Fruit fly (Drosophila melanogaster) S2 (cell line): ENCODE results near the gene CG44141.
"Not testable (repeated sequence)": the region's sequence is repeated elsewhere in the genome, so short reads cannot be mapped to it uniquely, and the experiment has no call there.

ENCODE experiments used
- CG8478 ChIP-seq: fragments of >200 bp; optimal IDR thresholded peaks from 2 replicates; lab custom pipeline; 2018
- CTCF ChIP-seq, 2 experiments: fragments of >200 bp; optimal IDR thresholded peaks; 2 replicates each; lab custom pipeline; 2018

dm6 chr2L:15676002-15676401 lies 16.7 kb upstream of the CG44141 start, which contains the start of gene CG43923:
- not testable (repeated sequence) for TF ChIP-seq CG8478; CTCF (optimal IDR thresholded peaks at IDR 0.05; lab: Kevin White, UChicago)
